Worm (Caenorhabditis elegans) whole organism, L2 larva: ENCODE measurements around the gene tyr-6.

ENCODE experiments used
- C34F6.9 ChIP-seq: fragments of 150-350 bp; optimal IDR thresholded peaks from 2 replicates; lab custom pipeline; 2014; ENCODE audit warnings: missing biosample characterization, missing genetic modification characterization
- R02D3.7 ChIP-seq: fragments of 150-350 bp; optimal IDR thresholded peaks from 2 replicates; lab custom pipeline; 2014; ENCODE audit warnings: missing biosample characterization, missing genetic modification characterization
- alr-1 ChIP-seq: fragments of 150-350 bp; optimal IDR thresholded peaks from 2 replicates; lab custom pipeline; 2014; ENCODE audit warnings: missing biosample characterization, missing genetic modification characterization
- aly-2 ChIP-seq: fragments of 150-350 bp; optimal IDR thresholded peaks from 2 replicates; lab custom pipeline; 2014; ENCODE audit warnings: missing biosample characterization, missing genetic modification characterization
- ama-1 ChIP-seq: fragments of 150-350 bp; optimal IDR thresholded peaks from 2 replicates; lab custom pipeline; 2018; ENCODE audit warnings: inconsistent platforms
- blmp-1 ChIP-seq: sonication (generic microtip); optimal IDR thresholded peaks from 2 replicates; lab custom pipeline; 2017; ENCODE audit warnings: missing genetic modification characterization, mild to moderate bottlenecking, missing compliant biosample characterization, antibody characterized with exemption, moderate library complexity; ENCODE audit not compliant: insufficient read depth
- ceh-16 ChIP-seq: fragments of 150-350 bp; optimal IDR thresholded peaks from 2 replicates; lab custom pipeline; 2014; ENCODE audit warnings: missing biosample characterization, missing genetic modification characterization
- ceh-82 ChIP-seq: fragments of 150-350 bp; optimal IDR thresholded peaks from 2 replicates; lab custom pipeline; 2014; ENCODE audit warnings: missing biosample characterization, missing genetic modification characterization
- crh-2 ChIP-seq: sonication (generic microtip); optimal IDR thresholded peaks from 2 replicates; lab custom pipeline; 2017; ENCODE audit warnings: missing biosample characterization, missing genetic modification characterization
- egl-27 ChIP-seq: sonication (generic microtip); optimal IDR thresholded peaks from 3 replicates; lab custom pipeline; 2017; ENCODE audit warnings: missing biosample characterization, missing genetic modification reagents, missing genetic modification characterization
- elt-1 ChIP-seq: fragments of 150-350 bp; optimal IDR thresholded peaks from 2 replicates; lab custom pipeline; 2014; ENCODE audit warnings: missing biosample characterization, missing genetic modification characterization
- elt-3 ChIP-seq: sonication (generic microtip); optimal IDR thresholded peaks from 2 replicates; lab custom pipeline; 2017; ENCODE audit warnings: missing biosample characterization, missing genetic modification characterization
- fos-1 ChIP-seq: fragments of 150-350 bp; optimal IDR thresholded peaks from 2 replicates; lab custom pipeline; 2014; ENCODE audit warnings: missing biosample characterization, missing genetic modification characterization
- gmeb-1 ChIP-seq: fragments of 150-350 bp; optimal IDR thresholded peaks from 2 replicates; lab custom pipeline; 2014; ENCODE audit warnings: missing biosample characterization, missing genetic modification characterization
- lin-11 ChIP-seq: fragments of 150-350 bp; sonication (generic microtip); optimal IDR thresholded peaks from 2 replicates; lab custom pipeline; 2014; ENCODE audit warnings: missing biosample characterization, missing genetic modification characterization, inconsistent platforms, mixed read lengths
- lin-13 ChIP-seq: fragments of 150-350 bp; optimal IDR thresholded peaks from 2 replicates; lab custom pipeline; 2014; ENCODE audit warnings: missing biosample characterization, missing genetic modification reagents, missing genetic modification characterization
- lin-39 ChIP-seq: fragments of 150-350 bp; optimal IDR thresholded peaks from 2 replicates; lab custom pipeline; 2014; ENCODE audit warnings: missing biosample characterization, missing genetic modification reagents, missing genetic modification characterization
- lsy-2 ChIP-seq, 2 experiments: fragments of 150-350 bp in 1 of 2; sonication (generic microtip) in 1 of 2; optimal IDR thresholded peaks; 2 replicates each; lab custom pipeline; 2014 to 2017; ENCODE audit warnings: missing biosample characterization in 2 of 2, missing genetic modification characterization in 2 of 2
- mab-5 ChIP-seq: fragments of 150-350 bp; optimal IDR thresholded peaks from 2 replicates; lab custom pipeline; 2014; ENCODE audit warnings: missing biosample characterization, missing genetic modification characterization
- mbf-1 ChIP-seq: sonication (generic microtip); optimal IDR thresholded peaks from 2 replicates; lab custom pipeline; 2017; ENCODE audit warnings: missing biosample characterization, missing genetic modification characterization
- mdl-1 ChIP-seq, 2 experiments: fragments of 150-350 bp in 1 of 2; sonication (generic microtip) in 1 of 2; optimal IDR thresholded peaks; 2 replicates each; lab custom pipeline; 2017; ENCODE audit warnings: missing biosample characterization in 2 of 2, missing genetic modification characterization in 2 of 2
- nhr-11 ChIP-seq: fragments of 150-350 bp; optimal IDR thresholded peaks from 2 replicates; lab custom pipeline; 2014; ENCODE audit warnings: missing biosample characterization, missing genetic modification characterization
- nhr-12 ChIP-seq: fragments of 150-350 bp; optimal IDR thresholded peaks from 2 replicates; lab custom pipeline; 2014; ENCODE audit warnings: missing biosample characterization, missing genetic modification characterization
- nhr-129 ChIP-seq: fragments of 150-350 bp; optimal IDR thresholded peaks from 2 replicates; lab custom pipeline; 2014; ENCODE audit warnings: missing biosample characterization, missing genetic modification characterization
- nhr-23 ChIP-seq: fragments of 150-350 bp; optimal IDR thresholded peaks from 2 replicates; lab custom pipeline; 2014; ENCODE audit warnings: missing biosample characterization, missing genetic modification reagents, missing genetic modification characterization
- nhr-237 ChIP-seq: fragments of 150-350 bp; optimal IDR thresholded peaks from 2 replicates; lab custom pipeline; 2014; ENCODE audit warnings: missing biosample characterization, missing genetic modification characterization
- nhr-77 ChIP-seq: fragments of 150-350 bp; optimal IDR thresholded peaks from 2 replicates; lab custom pipeline; 2014; ENCODE audit warnings: missing biosample characterization, missing genetic modification characterization
- peb-1 ChIP-seq: fragments of 150-350 bp; optimal IDR thresholded peaks from 2 replicates; lab custom pipeline; 2014; ENCODE audit warnings: missing biosample characterization, missing genetic modification characterization
- snpc-4 ChIP-seq: fragments of 150-350 bp; optimal IDR thresholded peaks from 2 replicates; lab custom pipeline; 2014; ENCODE audit warnings: missing biosample characterization, missing genetic modification characterization
- unc-55 ChIP-seq: fragments of 150-350 bp; sonication (generic microtip); optimal IDR thresholded peaks from 3 replicates; lab custom pipeline; 2014; ENCODE audit warnings: missing biosample characterization, missing genetic modification reagents, missing genetic modification characterization
- zag-1 ChIP-seq: fragments of 150-350 bp; optimal IDR thresholded peaks from 2 replicates; lab custom pipeline; 2014; ENCODE audit warnings: missing biosample characterization, missing genetic modification characterization
- ztf-11 ChIP-seq: sonication (generic microtip); optimal IDR thresholded peaks from 2 replicates; lab custom pipeline; 2017; ENCODE audit warnings: missing biosample characterization, missing genetic modification characterization
- ztf-4 ChIP-seq: fragments of 150-350 bp; optimal IDR thresholded peaks from 2 replicates; lab custom pipeline; 2014; ENCODE audit warnings: missing biosample characterization, missing genetic modification characterization

The tyr-6 gene

DNA sequence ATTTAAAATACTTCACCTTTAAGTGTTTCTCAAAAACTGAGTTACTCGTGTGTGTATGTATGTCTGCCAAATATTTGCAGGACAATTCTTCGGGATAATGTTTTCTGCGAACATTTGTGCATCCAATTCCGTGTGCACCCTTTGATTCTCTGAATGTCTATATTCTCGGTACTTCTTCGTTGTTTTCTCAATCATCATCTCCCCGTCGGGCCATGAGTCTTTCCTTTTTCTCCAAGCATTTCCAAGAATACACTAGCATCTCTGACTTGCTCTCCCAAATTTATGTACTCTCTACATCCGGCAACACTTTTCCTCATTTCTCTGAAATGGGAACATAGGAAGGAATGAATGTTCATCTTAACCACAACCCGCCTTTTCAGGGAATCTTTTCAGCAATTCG, 34.4 kb downstream of the tyr-6 start (continued):
- no peak for TF ChIP-seq peb-1
- no peak for TF ChIP-seq blmp-1 (tag; lab: Kevin White, UChicago)
- no peak for TF ChIP-seq ama-1 (lab: Kevin White, UChicago)
- TF ChIP-seq lin-13 (GFP tag; lab: Kevin White, UChicago) = peak; percentile 25

DNA sequence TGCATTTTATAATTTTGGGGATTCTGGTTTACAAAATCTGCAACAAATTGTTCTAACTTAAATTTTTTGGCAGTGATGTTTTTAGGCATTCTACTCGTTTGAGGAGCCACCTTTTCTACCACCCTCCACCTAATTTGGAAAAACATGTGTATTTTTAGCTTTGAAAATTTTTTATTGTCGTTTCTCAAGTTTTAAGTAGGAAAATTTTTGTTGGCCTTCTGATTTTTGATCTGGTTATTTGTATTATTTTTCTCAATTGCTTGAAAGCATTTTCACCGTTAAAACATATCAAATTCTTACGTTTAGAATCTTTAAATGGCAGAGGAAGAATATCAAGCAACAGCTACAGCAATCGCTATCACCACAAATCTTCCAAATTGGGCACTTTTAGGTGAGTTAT, 37.5 kb downstream of the tyr-6 start, which contains the start of gene C01G5.7:
C01G5.7 (plus strand) TSS at position 301 of the 400 bp plus-strand sequence.
- TF ChIP-seq unc-55 (no peak), mdl-1 (tag; optimal IDR thresholded peaks at IDR 0.05; lab: Kevin White, UChicago) (no peak), R02D3.7 (tag; lab: Kevin White, UChicago) (no peak), nhr-129 (no peak), C34F6.9 (tag; lab: Kevin White, UChicago) (no peak), alr-1 (tag; lab: Kevin White, UChicago) (no peak), ceh-16 (tag; lab: Kevin White, UChicago) (no peak), peb-1 (no peak), blmp-1 (tag; lab: Kevin White, UChicago) (no peak), lsy-2 (tag; optimal IDR thresholded peaks at IDR 0.05; lab: Kevin White, UChicago) (no peak)

DNA sequence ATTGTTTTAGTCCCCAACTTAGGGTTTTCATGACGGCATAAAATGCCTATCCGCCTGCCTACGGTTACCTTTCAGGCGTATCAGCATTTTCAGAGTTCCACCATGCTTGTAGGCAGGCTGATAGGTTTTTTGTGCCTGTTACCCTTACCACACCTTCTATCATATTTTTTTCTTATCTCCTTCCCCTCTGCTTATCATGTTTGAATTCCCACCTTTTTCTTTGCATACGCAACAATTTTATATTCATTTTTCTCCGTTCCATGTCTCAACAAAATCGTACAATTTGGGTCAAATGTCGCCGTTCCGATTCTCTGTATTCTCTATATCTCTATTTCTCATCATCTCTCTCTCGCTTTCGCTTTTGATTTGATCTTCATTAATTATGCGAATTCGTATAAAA, 39.3 kb downstream of the tyr-6 start, which contains the start of gene C01G5.9:
C01G5.9 (plus strand) TSS at position 301 of the 400 bp plus-strand sequence.
- no peak for TF ChIP-seq aly-2 (tag; lab: Kevin White, UChicago)
- peak; percentile 43 for TF ChIP-seq fos-1 (tag; lab: Kevin White, UChicago)
- no peak for TF ChIP-seq snpc-4 (tag; lab: Kevin White, UChicago)
- TF ChIP-seq alr-1 (tag; lab: Kevin White, UChicago) = no peak

DNA sequence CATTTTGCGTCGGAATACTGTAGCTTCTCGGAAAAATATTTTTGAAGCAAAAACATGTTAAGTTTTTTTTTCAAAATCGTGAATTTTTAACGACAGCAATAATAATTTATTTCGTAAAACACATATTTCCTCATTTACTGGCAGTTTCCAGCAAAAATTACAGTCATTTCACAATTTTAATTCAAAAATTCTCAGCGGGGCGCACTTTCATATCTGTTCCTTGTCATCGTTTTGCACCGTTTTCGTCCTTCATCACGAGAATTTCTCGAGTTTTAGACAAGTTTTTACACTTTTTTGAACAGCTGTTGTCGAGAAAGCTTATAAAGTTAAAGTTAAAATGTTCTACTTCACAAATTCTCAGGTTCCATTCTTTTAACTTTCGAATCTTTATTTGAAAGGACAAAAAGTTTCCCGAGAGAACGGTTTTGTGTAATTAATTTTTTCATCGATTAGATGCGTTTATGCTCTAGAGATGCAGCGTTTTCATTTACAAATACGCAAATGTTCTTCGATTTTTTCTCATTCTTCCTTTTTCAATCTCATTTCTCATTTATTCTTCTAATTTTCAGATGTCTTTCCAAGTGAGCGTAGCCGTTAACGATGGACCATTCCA, 42.1 kb downstream of the tyr-6 start, which contains the start of gene ddi-1:
ddi-1 (plus strand) TSS at position 563 of the 613 bp plus-strand sequence.
- TF ChIP-seq alr-1 (tag; lab: Kevin White, UChicago) = no peak
- TF ChIP-seq nhr-23 (tag; lab: Kevin White, UChicago) = no peak
- no peak for TF ChIP-seq elt-3 (tag; lab: Kevin White, UChicago)
- no peak for TF ChIP-seq fos-1 (tag; lab: Kevin White, UChicago)
- no peak for TF ChIP-seq elt-1
- no peak for TF ChIP-seq lin-39 (tag; lab: Kevin White, UChicago)
- no peak for TF ChIP-seq peb-1
- no peak for TF ChIP-seq C34F6.9 (tag; lab: Kevin White, UChicago)
- no peak for TF ChIP-seq mbf-1 (tag; lab: Kevin White, UChicago)
- no peak for TF ChIP-seq unc-55
- no peak for TF ChIP-seq egl-27
- no peak for TF ChIP-seq nhr-11 (tag; lab: Kevin White, UChicago)
- TF ChIP-seq zag-1 = no peak
- TF ChIP-seq ceh-82 (tag; lab: Kevin White, UChicago) = no peak

DNA sequence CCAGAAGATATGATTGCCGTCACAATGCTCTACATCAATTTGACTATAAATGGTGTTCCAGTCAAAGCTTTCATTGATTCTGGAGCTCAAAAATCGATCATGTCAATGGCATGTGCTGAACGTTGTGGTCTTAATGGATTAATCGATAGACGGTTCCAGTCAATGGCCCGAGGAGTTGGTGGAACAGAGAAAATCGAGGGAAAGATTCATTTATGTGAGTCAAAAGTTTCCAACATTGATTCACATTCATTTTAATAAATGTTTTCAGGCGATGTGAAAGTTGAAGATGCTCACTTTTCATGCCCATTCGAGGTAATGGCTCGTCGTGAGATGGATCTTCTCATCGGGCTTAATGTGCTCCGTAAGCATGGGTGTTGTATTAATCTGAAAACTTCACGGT, 43.5 kb downstream of the tyr-6 start:
- TF ChIP-seq lin-11 = no peak
- no peak for TF ChIP-seq R02D3.7 (tag; lab: Kevin White, UChicago)
- TF ChIP-seq snpc-4 (tag; lab: Kevin White, UChicago) = no peak
- TF ChIP-seq mab-5 (tag; lab: Kevin White, UChicago) = no peak
- TF ChIP-seq nhr-237 (tag; lab: Kevin White, UChicago) = no peak
- TF ChIP-seq lsy-2 (tag; optimal IDR thresholded peaks at IDR 0.05; lab: Kevin White, UChicago) = no peak
- TF ChIP-seq ztf-11 (tag; lab: Kevin White, UChicago) = no peak
- no peak for TF ChIP-seq crh-2 (tag; lab: Kevin White, UChicago)
- no peak for TF ChIP-seq ztf-4
- TF ChIP-seq gmeb-1 (tag; lab: Kevin White, UChicago) = no peak
- no peak for TF ChIP-seq C34F6.9 (tag; lab: Kevin White, UChicago)
- no peak for TF ChIP-seq elt-3 (tag; lab: Kevin White, UChicago)
- no peak for TF ChIP-seq blmp-1 (tag; lab: Kevin White, UChicago)
- TF ChIP-seq nhr-12 (tag; lab: Kevin White, UChicago) = no peak
- TF ChIP-seq nhr-77 (tag; lab: Kevin White, UChicago) = no peak
